Fruit fly (Drosophila melanogaster) whole organism, prepupa: ENCODE data around the gene Vsp37A.

Experiments used
- CG16779 ChIP-seq: fragments of 200-800 bp; sonication (Bioruptor generic); optimal IDR thresholded peaks from 3 replicates; lab custom pipeline; 2017; ENCODE audit warnings: missing biosample characterization, mild to moderate bottlenecking, missing genetic modification characterization
- CG3919 ChIP-seq: fragments of 200-800 bp; sonication (Bioruptor generic); optimal IDR thresholded peaks from 3 replicates; lab custom pipeline; 2016; ENCODE audit warnings: missing biosample characterization, missing genetic modification characterization
- Gug ChIP-seq: fragments of 200-800 bp; sonication (Bioruptor generic); IDR thresholded peaks from 2 replicates; pipeline ENCODE4 v1.3.6; 2022; ENCODE audit warnings: missing biosample characterization, missing genetic modification characterization
- net ChIP-seq: fragments of 200-800 bp; sonication (Bioruptor generic); optimal IDR thresholded peaks from 3 replicates; lab custom pipeline; 2016; ENCODE audit warnings: missing biosample characterization, missing genetic modification characterization

DNA sequence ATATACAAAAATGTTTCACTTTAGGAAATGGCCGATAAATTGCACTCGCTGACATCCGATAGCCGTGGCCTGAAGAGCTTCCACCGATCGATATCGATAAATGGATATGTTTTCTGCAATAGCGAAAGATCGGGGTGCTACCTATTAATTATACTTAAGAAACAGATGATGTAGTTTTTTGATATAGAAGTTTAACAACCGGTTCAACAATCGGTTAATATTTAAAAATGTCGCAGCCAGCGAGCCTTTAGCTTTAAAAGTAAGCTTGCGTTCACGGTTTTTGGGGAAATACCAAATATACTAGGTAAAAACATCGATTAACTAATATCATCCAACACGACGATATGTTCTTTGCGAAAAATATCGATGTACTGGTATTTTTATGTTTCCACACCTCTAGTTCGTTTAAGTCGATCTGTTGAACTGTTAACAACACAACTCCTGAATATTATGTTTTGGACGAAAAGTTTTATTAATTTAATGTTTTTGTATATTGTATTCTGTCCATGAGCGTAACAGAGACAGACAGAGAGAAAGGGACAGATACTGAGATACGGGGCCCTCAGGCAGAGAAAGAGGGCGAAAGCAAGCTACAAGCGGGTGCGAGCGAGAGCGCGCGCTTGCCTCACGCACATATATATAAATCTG is 14.3 kb downstream of the Vsp37A start, which contains the start of gene Dredd:
- TF ChIP-seq CG16779: no peak
- TF ChIP-seq CG3919: no peak
- TF ChIP-seq Gug (GFP tag; lab: Robert Waterston, UW): no peak
- TF ChIP-seq net (GFP tag; lab: Kevin White, UChicago): no peak
